Fruit fly (Drosophila melanogaster): ENCODE results near the gene Rsph9.
A peak's percentile ranks its signal among the peaks of the same experiment; 100 is the strongest.

Gene Rsph9

dm6 chr2L:17383588-17384308 lies 28.7 kb downstream of the Rsph9 start, which contains the start of gene Lrch (continued):
- TF ChIP-seq maf-S (GFP tag; optimal IDR thresholded peaks at IDR 0.05) = no peak
- TF ChIP-seq CG13424 (tag; optimal IDR thresholded peaks at IDR 0.05) = no peak
- no peak for TF ChIP-seq CG11093 (GFP tag; IDR thresholded peaks at IDR 0.05)
- peak; percentile 26 for TF ChIP-seq CG33213 (GFP tag; optimal IDR thresholded peaks at IDR 0.05)
- peak; percentile 31 for TF ChIP-seq CG6683 (GFP tag; optimal IDR thresholded peaks at IDR 0.05)
- TF ChIP-seq CG7963 (GFP tag; IDR thresholded peaks at IDR 0.05; ENCODE audit: partially characterized antibody) = peak; percentile 87
- TF ChIP-seq insv (GFP tag; optimal IDR thresholded peaks at IDR 0.05) = no peak
- TF ChIP-seq chn (GFP tag; optimal IDR thresholded peaks at IDR 0.05) = no peak
- TF ChIP-seq CG12744 (GFP tag; optimal IDR thresholded peaks at IDR 0.05) = no peak
- no peak for TF ChIP-seq wdn (GFP tag; IDR thresholded peaks at IDR 0.05)
- TF ChIP-seq CG14014 (GFP tag; IDR thresholded peaks at IDR 0.05) = peak; percentile 47; the same call in 1 of the 2 replicates
- no peak for TF ChIP-seq lola (GFP tag; optimal IDR thresholded peaks at IDR 0.05)
- no peak for TF ChIP-seq CG30431 (GFP tag; optimal IDR thresholded peaks at IDR 0.05)
- no peak for TF ChIP-seq CG17361 (GFP tag; IDR thresholded peaks at IDR 0.05)
- TF ChIP-seq CG11560 (tag; IDR thresholded peaks at IDR 0.05) = no peak
- no peak for TF ChIP-seq zen (tag; optimal IDR thresholded peaks at IDR 0.05)
- no peak for TF ChIP-seq CG6272 (GFP tag; IDR thresholded peaks at IDR 0.05)
- peak; percentile 77 for TF ChIP-seq ewg (GFP tag; optimal IDR thresholded peaks at IDR 0.05)
- TF ChIP-seq gsb (GFP tag; IDR thresholded peaks at IDR 0.05) = no peak
- no peak for TF ChIP-seq pnt (GFP tag; optimal IDR thresholded peaks at IDR 0.05)
- peak; percentile 6 for TF ChIP-seq gcm (GFP tag; optimal IDR thresholded peaks at IDR 0.05)
- peak; percentile 83 for TF ChIP-seq Deaf1 (tag; optimal IDR thresholded peaks at IDR 0.05)
- no peak for TF ChIP-seq CG11085 (GFP tag; IDR thresholded peaks at IDR 0.05)
- TF ChIP-seq Dek (tag; optimal IDR thresholded peaks at IDR 0.05) = no peak
- TF ChIP-seq h (optimal IDR thresholded peaks at IDR 0.05) = no peak
- TF ChIP-seq CG7271 (tag; optimal IDR thresholded peaks at IDR 0.05) = no peak
- TF ChIP-seq Doc3 (GFP tag; IDR thresholded peaks at IDR 0.05; ENCODE audit: partially characterized antibody) = peak; percentile 57; the same call in 2 of the 3 replicates
- TF ChIP-seq CG14710 (tag; optimal IDR thresholded peaks at IDR 0.05) = peak; percentile 2
- TF ChIP-seq CG13624 (GFP tag; optimal IDR thresholded peaks at IDR 0.05) = no peak
- TF ChIP-seq CG6175 (GFP tag; IDR thresholded peaks at IDR 0.05) = no peak
- TF ChIP-seq Elba2 (GFP tag; optimal IDR thresholded peaks at IDR 0.05) = no peak
- no peak for TF ChIP-seq ind (GFP tag; optimal IDR thresholded peaks at IDR 0.05)
- peak; percentile 53; the same call in 1 of the 2 replicates for TF ChIP-seq sob (GFP tag; IDR thresholded peaks at IDR 0.05)
- TF ChIP-seq mld (GFP tag; IDR thresholded peaks at IDR 0.05; ENCODE audit: partially characterized antibody) = peak; percentile 58; the same call in 2 of the 3 replicates
- TF ChIP-seq trh (GFP tag; optimal IDR thresholded peaks at IDR 0.05) = no peak
- TF ChIP-seq jigr1 (GFP tag; IDR thresholded peaks at IDR 0.05) = no peak
- no peak for TF ChIP-seq CG6854 (GFP tag; optimal IDR thresholded peaks at IDR 0.05)
- TF ChIP-seq pum (GFP tag; optimal IDR thresholded peaks at IDR 0.05) = no peak
- TF ChIP-seq zfh1 (GFP tag; IDR thresholded peaks at IDR 0.05) = 0 out of 3 replicates have a peak, but pooled peaks have one; percentile 9
- TF ChIP-seq CG31388 (GFP tag; optimal IDR thresholded peaks at IDR 0.05) = no peak
- TF ChIP-seq Dref (GFP tag; IDR thresholded peaks at IDR 0.05) = peak; percentile 91
- TF ChIP-seq dan (GFP tag; IDR thresholded peaks at IDR 0.05) = no peak
- peak; percentile 81 for TF ChIP-seq CG42726 (GFP tag; IDR thresholded peaks at IDR 0.05; ENCODE audit: partially characterized antibody)
- TF ChIP-seq CG3407 (GFP tag; optimal IDR thresholded peaks at IDR 0.05) = peak; percentile 8
- TF ChIP-seq CG2678 (tag; optimal IDR thresholded peaks at IDR 0.05) = no peak
- TF ChIP-seq CHES-1-like (GFP tag; optimal IDR thresholded peaks at IDR 0.05) = peak; percentile 31
- TF ChIP-seq HLH3B (GFP tag; IDR thresholded peaks at IDR 0.05) = 0 out of 2 replicates have a peak, but pooled peaks have one; percentile 5
- TF ChIP-seq CG6254 (GFP tag; optimal IDR thresholded peaks at IDR 0.05) = no peak
- no peak for TF ChIP-seq Gsc (GFP tag; IDR thresholded peaks at IDR 0.05)
- peak; percentile 11 for TF ChIP-seq HHEX (GFP tag; optimal IDR thresholded peaks at IDR 0.05)
